Fruit fly (Drosophila melanogaster): ENCODE measurements around the gene CG10669.

The CG10669 gene

dm6 chr3R:25305822-25306544 lies 29.1 kb downstream of the CG10669 start:
- TF ChIP-seq Pif1B (GFP tag; optimal IDR thresholded peaks at IDR 0.05), result no peak

- TF ChIP-seq CG34367 (tag; optimal IDR thresholded peaks at IDR 0.05) (no peak), EcR (GFP tag; optimal IDR thresholded peaks at IDR 0.05) (peak; percentile 74)
Observed at dm6 chr3R:25303857-25304440, 31.1 kb downstream of the CG10669 start, which contains the start of gene CG31436. CG31436 (plus strand) TSS chr3R:25304137.

- TF ChIP-seq Pif1A (GFP tag; optimal IDR thresholded peaks at IDR 0.05), result no peak
- TF ChIP-seq Ets98B (GFP tag; IDR thresholded peaks at IDR 0.05), result no peak
- no peak for TF ChIP-seq CG32121 (GFP tag; IDR thresholded peaks at IDR 0.05)
- TF ChIP-seq CG12605 (GFP tag; IDR thresholded peaks at IDR 0.05), result no peak
- no peak for TF ChIP-seq CG14655 (GFP tag; optimal IDR thresholded peaks at IDR 0.05)
- no peak for TF ChIP-seq Pif1B (GFP tag; optimal IDR thresholded peaks at IDR 0.05)
- TF ChIP-seq D1 (tag; optimal IDR thresholded peaks at IDR 0.05), result no peak
- TF ChIP-seq gl (tag; optimal IDR thresholded peaks at IDR 0.05), result no peak
- no peak for TF ChIP-seq CG8301 (tag; optimal IDR thresholded peaks at IDR 0.05)
- no peak for TF ChIP-seq CG9948 (tag; optimal IDR thresholded peaks at IDR 0.05)
- no peak for TF ChIP-seq CG4496 (GFP tag; IDR thresholded peaks at IDR 0.05)
- no peak for TF ChIP-seq CG17806 (tag; optimal IDR thresholded peaks at IDR 0.05)
- TF ChIP-seq CG34367 (tag; optimal IDR thresholded peaks at IDR 0.05), result no peak
- no peak for TF ChIP-seq fd96Ca (GFP tag; IDR thresholded peaks at IDR 0.05)
- TF ChIP-seq CG8159 (tag; optimal IDR thresholded peaks at IDR 0.05), result no peak
- no peak for TF ChIP-seq CG15710 (tag; optimal IDR thresholded peaks at IDR 0.05)
- no peak for TF ChIP-seq EcR (GFP tag; optimal IDR thresholded peaks at IDR 0.05)
Observed at dm6 chr3R:25302239-25302638, 32.8 kb downstream of the CG10669 start, which contains the start of gene CG31370. CG31370 (plus strand) TSS chr3R:25302464.

dm6 chr3R:25300575-25300974 lies 34.5 kb downstream of the CG10669 start, which contains the start of gene CG13659:
CG13659 (plus strand) TSS chr3R:25300891.
- no peak for TF ChIP-seq fd96Ca (GFP tag; IDR thresholded peaks at IDR 0.05)
- no peak for TF ChIP-seq CG32121 (GFP tag; IDR thresholded peaks at IDR 0.05)
- TF ChIP-seq Pif1A (GFP tag; optimal IDR thresholded peaks at IDR 0.05), result no peak
- TF ChIP-seq D1 (tag; optimal IDR thresholded peaks at IDR 0.05), result no peak
- TF ChIP-seq CG13204 (GFP tag; optimal IDR thresholded peaks at IDR 0.05), result no peak
- TF ChIP-seq CG12605 (GFP tag; IDR thresholded peaks at IDR 0.05), result no peak
- TF ChIP-seq CG15710 (tag; optimal IDR thresholded peaks at IDR 0.05), result no peak

- TF ChIP-seq CG13204 (GFP tag; optimal IDR thresholded peaks at IDR 0.05) (no peak), CG8159 (tag; optimal IDR thresholded peaks at IDR 0.05) (no peak), rn (GFP tag; IDR thresholded peaks at IDR 0.05) (no peak), CG17806 (tag; optimal IDR thresholded peaks at IDR 0.05) (no peak), CG32121 (GFP tag; IDR thresholded peaks at IDR 0.05) (no peak), Snoo (tag; optimal IDR thresholded peaks at IDR 0.05) (no peak), CG34367 (tag; optimal IDR thresholded peaks at IDR 0.05) (no peak), CG9948 (tag; optimal IDR thresholded peaks at IDR 0.05) (no peak), CG4496 (GFP tag; IDR thresholded peaks at IDR 0.05) (no peak), CG12605 (GFP tag; IDR thresholded peaks at IDR 0.05) (no peak), fd96Ca (GFP tag; IDR thresholded peaks at IDR 0.05) (no peak), CG8301 (tag; optimal IDR thresholded peaks at IDR 0.05) (no peak), CG15710 (tag; optimal IDR thresholded peaks at IDR 0.05) (no peak), CG14655 (GFP tag; optimal IDR thresholded peaks at IDR 0.05) (no peak), D1 (tag; optimal IDR thresholded peaks at IDR 0.05) (no peak)
Observed at dm6 chr3R:25299507-25299964, 35.5 kb downstream of the CG10669 start, which contains the start of gene CG31288. CG31288 (minus strand) TSS chr3R:25299557.

dm6 chr3R:25297678-25298077 lies 37.4 kb downstream of the CG10669 start, which contains the start of gene CG31097:
CG31097 (minus strand) TSS chr3R:25297778.
- TF ChIP-seq Pif1B (GFP tag; optimal IDR thresholded peaks at IDR 0.05) (no peak), CG4496 (GFP tag; IDR thresholded peaks at IDR 0.05) (no peak), CG15710 (tag; optimal IDR thresholded peaks at IDR 0.05) (no peak), fd96Ca (GFP tag; IDR thresholded peaks at IDR 0.05) (no peak), CG10348 (GFP tag; IDR thresholded peaks at IDR 0.05) (no peak), CG8159 (tag; optimal IDR thresholded peaks at IDR 0.05) (no peak), rn (GFP tag; IDR thresholded peaks at IDR 0.05) (no peak), CG32121 (GFP tag; IDR thresholded peaks at IDR 0.05) (no peak), CG9948 (tag; optimal IDR thresholded peaks at IDR 0.05) (no peak), gl (tag; optimal IDR thresholded peaks at IDR 0.05) (no peak), CG8301 (tag; optimal IDR thresholded peaks at IDR 0.05) (no peak), D1 (tag; optimal IDR thresholded peaks at IDR 0.05) (no peak), CG13204 (GFP tag; optimal IDR thresholded peaks at IDR 0.05) (no peak), CG14655 (GFP tag; optimal IDR thresholded peaks at IDR 0.05) (no peak)

All from whole organism, pupa.